Fruit fly (Drosophila melanogaster) whole organism, adult: Measurements from ENCODE around the gene CG10973.
A peak's percentile ranks its signal among the peaks of the same experiment; 100 is the strongest.

ENCODE experiments used
- CG11617 ChIP-seq: fragments of 200-800 bp; sonication (Bioruptor generic); optimal IDR thresholded peaks from 2 replicates; lab custom pipeline; 2017; ENCODE audit warnings: mild to moderate bottlenecking, missing biosample characterization, missing genetic modification reagents, missing genetic modification characterization
- CG12768 ChIP-seq: fragments of 200-800 bp; sonication (Bioruptor generic); optimal IDR thresholded peaks from 2 replicates; lab custom pipeline; 2017; ENCODE audit warnings: missing biosample characterization, missing genetic modification characterization, mild to moderate bottlenecking, moderate library complexity, missing genetic modification reagents
- CG14711 ChIP-seq: fragments of 200-800 bp; sonication (Bioruptor generic); optimal IDR thresholded peaks from 2 replicates; lab custom pipeline; 2018; ENCODE audit warnings: missing biosample characterization, mild to moderate bottlenecking, missing genetic modification characterization, moderate library complexity
- CG1620 ChIP-seq: fragments of 200-800 bp; sonication (Bioruptor generic); optimal IDR thresholded peaks from 2 replicates; lab custom pipeline; 2016; ENCODE audit warnings: missing biosample characterization, missing genetic modification characterization
- CG5204 ChIP-seq: fragments of 200-800 bp; sonication (Bioruptor generic); optimal IDR thresholded peaks from 2 replicates; lab custom pipeline; 2016; ENCODE audit warnings: missing biosample characterization, missing genetic modification characterization
- CG7101 ChIP-seq: fragments of 200-800 bp; sonication (Bioruptor generic); optimal IDR thresholded peaks from 2 replicates; lab custom pipeline; 2018; ENCODE audit warnings: missing biosample characterization, mild to moderate bottlenecking, missing genetic modification characterization, moderate library complexity
- Clk ChIP-seq: fragments of 200-800 bp; sonication (Bioruptor generic); optimal IDR thresholded peaks from 2 replicates; lab custom pipeline; 2017; ENCODE audit warnings: missing biosample characterization, missing genetic modification characterization
- Mnt ChIP-seq: fragments of 200-800 bp; sonication (Bioruptor generic); optimal IDR thresholded peaks from 2 replicates; lab custom pipeline; 2016; ENCODE audit warnings: missing biosample characterization, mild to moderate bottlenecking, missing genetic modification characterization
- cic ChIP-seq: fragments of 200-800 bp; sonication (Bioruptor generic); optimal IDR thresholded peaks from 2 replicates; lab custom pipeline; 2017; ENCODE audit warnings: missing biosample characterization, mild to moderate bottlenecking, missing genetic modification characterization, moderate library complexity
- cnc ChIP-seq, 2 experiments: fragments of >200 bp; optimal IDR thresholded peaks; 2 replicates each; lab custom pipeline; 2017
- kay ChIP-seq: fragments of 200-800 bp; sonication (Bioruptor generic); peaks from one replicate; lab custom pipeline; 2016; ENCODE audit warnings: missing biosample characterization, missing genetic modification characterization, borderline replicate concordance
- ovo ChIP-seq: fragments of 200-800 bp; sonication (Bioruptor generic); optimal IDR thresholded peaks from 2 replicates; lab custom pipeline; 2016; ENCODE audit warnings: missing biosample characterization, missing genetic modification characterization
- pad ChIP-seq: fragments of 200-800 bp; sonication (Bioruptor generic); optimal IDR thresholded peaks from 3 replicates; lab custom pipeline; 2017; ENCODE audit warnings: missing biosample characterization, missing genetic modification characterization, mild to moderate bottlenecking, moderate library complexity, missing genetic modification reagents
- tj ChIP-seq: fragments of 200-800 bp; sonication (Bioruptor generic); optimal IDR thresholded peaks from 3 replicates; lab custom pipeline; 2017; ENCODE audit warnings: missing biosample characterization, mild to moderate bottlenecking, missing genetic modification characterization, moderate library complexity

DNA sequence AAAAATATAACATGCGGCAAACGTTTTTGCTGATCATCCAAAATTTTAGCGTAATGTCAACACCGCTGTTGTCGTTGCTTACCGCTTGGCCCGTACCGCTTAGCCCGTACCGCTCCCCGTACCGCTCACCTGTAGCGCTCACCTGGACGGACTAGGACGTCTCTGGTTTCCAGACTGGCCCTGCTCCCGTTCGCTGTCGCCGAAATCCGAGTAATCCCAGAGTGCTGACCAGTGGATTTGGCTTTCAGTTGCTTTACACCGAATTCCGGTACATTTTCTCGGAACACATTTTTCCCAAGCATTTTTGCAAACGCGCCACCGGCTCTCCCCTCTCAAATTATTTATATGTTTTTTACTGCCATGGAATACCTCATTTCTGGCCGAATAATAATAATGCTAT lies 37.9 kb downstream of the CG10973 start:
- TF ChIP-seq CG7101 (tag; lab: Kevin White, UChicago): no peak
- TF ChIP-seq Mnt: no peak
- no peak for TF ChIP-seq kay (GFP tag; lab: Kevin White, UChicago)
- peak; percentile 97 for TF ChIP-seq tj
- TF ChIP-seq CG1620: no peak
- TF ChIP-seq CG14711 (tag; lab: Kevin White, UChicago): no peak
- no peak for TF ChIP-seq cic
- no peak for TF ChIP-seq CG5204 (GFP tag; lab: Kevin White, UChicago)
- no peak for TF ChIP-seq pad
- no peak for TF ChIP-seq CG12768
- no peak for TF ChIP-seq Clk (GFP tag; lab: Kevin White, UChicago)
- no peak for TF ChIP-seq cnc (optimal IDR thresholded peaks at IDR 0.05; lab: Kevin White, UChicago)
- TF ChIP-seq CG11617 (GFP tag; lab: Kevin White, UChicago): no peak
- TF ChIP-seq ovo (GFP tag; lab: Kevin White, UChicago): no peak
